Worm (Caenorhabditis elegans) whole organism, early embryonic: Measurements from ENCODE around the gene F25E5.1.

Source experiments
- B0310.2 ChIP-seq: sonication (generic microtip); optimal IDR thresholded peaks from 2 replicates; lab custom pipeline; 2016; ENCODE audit warnings: mild to moderate bottlenecking, missing genetic modification characterization, missing compliant biosample characterization
- F13C5.2 ChIP-seq: sonication (generic microtip); optimal IDR thresholded peaks from 2 replicates; lab custom pipeline; 2017; ENCODE audit warnings: mild to moderate bottlenecking, missing genetic modification characterization, inconsistent platforms, missing compliant biosample characterization
- aly-1 ChIP-seq: sonication (generic microtip); optimal IDR thresholded peaks from 2 replicates; lab custom pipeline; 2016; ENCODE audit warnings: missing genetic modification characterization, missing compliant biosample characterization
- ama-1 ChIP-seq: fragments of 150-350 bp; optimal IDR thresholded peaks from 2 replicates; lab custom pipeline; 2014
- ceh-13 ChIP-seq: fragments of 200-800 bp; sonication (Bioruptor generic); optimal IDR thresholded peaks from 2 replicates; lab custom pipeline; 2018; ENCODE audit warnings: mild to moderate bottlenecking, missing genetic modification characterization, missing compliant biosample characterization
- ceh-36 ChIP-seq: sonication (generic microtip); optimal IDR thresholded peaks from 2 replicates; lab custom pipeline; 2016; ENCODE audit warnings: missing genetic modification characterization, inconsistent platforms, missing compliant biosample characterization
- ets-7 ChIP-seq: sonication (generic microtip); optimal IDR thresholded peaks from 2 replicates; lab custom pipeline; 2016; ENCODE audit warnings: missing genotype, missing genetic modification characterization, missing compliant biosample characterization
- flt-1 ChIP-seq: fragments of 200-800 bp; sonication (Bioruptor generic); IDR thresholded peaks from 2 replicates; pipeline ENCODE4 v1.3.6; 2022; ENCODE audit warnings: missing genetic modification characterization, missing compliant biosample characterization
- hmbx-1 ChIP-seq: sonication (generic microtip); optimal IDR thresholded peaks from 2 replicates; lab custom pipeline; 2016; ENCODE audit warnings: mild to moderate bottlenecking, missing genetic modification characterization, missing compliant biosample characterization
- hmg-4 ChIP-seq: fragments of 200-800 bp; sonication (Bioruptor generic); optimal IDR thresholded peaks from 2 replicates; lab custom pipeline; 2018; ENCODE audit warnings: mild to moderate bottlenecking, missing genetic modification characterization, missing compliant biosample characterization
- hnd-1 ChIP-seq: sonication (generic microtip); optimal IDR thresholded peaks from 2 replicates; lab custom pipeline; 2016; ENCODE audit warnings: missing genetic modification characterization, missing compliant biosample characterization
- pes-1 ChIP-seq: fragments of 200-800 bp; sonication (Bioruptor generic); IDR thresholded peaks from 2 replicates; pipeline ENCODE4 v1.3.6; 2022; ENCODE audit warnings: missing genetic modification reagents, missing genetic modification characterization, missing compliant biosample characterization
- scrt-1 ChIP-seq: fragments of 200-800 bp; sonication (Bioruptor generic); IDR thresholded peaks from 2 replicates; pipeline ENCODE4 v1.3.6; 2022; ENCODE audit warnings: missing genetic modification characterization, missing compliant biosample characterization
- sea-1 ChIP-seq: fragments of 200-800 bp; sonication (Bioruptor generic); conservative IDR thresholded peaks from 2 replicates; pipeline ENCODE4 v1.3.6; 2022; ENCODE audit warnings: missing genetic modification characterization, missing compliant biosample characterization
- tbx-11 ChIP-seq: fragments of 200-800 bp; sonication (Bioruptor generic); IDR thresholded peaks from 2 replicates; pipeline ENCODE4 v1.3.6; 2022; ENCODE audit warnings: missing genetic modification characterization, missing compliant biosample characterization
- tbx-37 ChIP-seq: fragments of 200-800 bp; sonication (Bioruptor generic); conservative IDR thresholded peaks from 2 replicates; pipeline ENCODE4 v1.3.6; 2022; ENCODE audit warnings: missing genetic modification reagents, missing genetic modification characterization, missing compliant biosample characterization
- tra-4 ChIP-seq: sonication (generic microtip); optimal IDR thresholded peaks from 2 replicates; lab custom pipeline; 2017; ENCODE audit warnings: missing genetic modification characterization, missing compliant biosample characterization

The F25E5.1 gene

ce11 chrV:7454236-7454635, 11.4 kb upstream of the F25E5.1 start, which contains the start of gene try-8:
Gene try-8, minus strand, starts transcription at chrV:7454336.
- TF ChIP-seq tbx-37 (GFP tag; lab: Robert Waterston, UW) (no peak), tbx-11 (GFP tag; lab: Robert Waterston, UW) (no peak), ceh-36 (tag; lab: Kevin White, UChicago) (no peak), B0310.2 (no peak), hmg-4 (GFP tag; lab: Kevin White, UChicago) (no peak), F13C5.2 (no peak), ceh-13 (GFP tag; lab: Kevin White, UChicago) (no peak), hnd-1 (tag; lab: Kevin White, UChicago) (no peak), hmbx-1 (no peak), sea-1 (GFP tag; lab: Robert Waterston, UW) (no peak), scrt-1 (no peak), aly-1 (tag; lab: Kevin White, UChicago) (no peak), ama-1 (no peak), flt-1 (GFP tag; lab: Robert Waterston, UW) (no peak), ets-7 (tag; lab: Kevin White, UChicago) (no peak), tra-4 (tag; lab: Kevin White, UChicago) (no peak), pes-1 (GFP tag; lab: Robert Waterston, UW) (no peak)

ce11 chrV:7455008-7455407, 10.7 kb upstream of the F25E5.1 start, which contains the start of gene F25E5.2:
Gene F25E5.2, plus strand, starts transcription at chrV:7455308.
- TF ChIP-seq hmbx-1, result no peak
- TF ChIP-seq tbx-37 (GFP tag; lab: Robert Waterston, UW), result no peak
- TF ChIP-seq scrt-1, result no peak
- no peak for TF ChIP-seq tbx-11 (GFP tag; lab: Robert Waterston, UW)
- TF ChIP-seq tra-4 (tag; lab: Kevin White, UChicago), result no peak
- TF ChIP-seq F13C5.2, result no peak
- no peak for TF ChIP-seq flt-1 (GFP tag; lab: Robert Waterston, UW)
- no peak for TF ChIP-seq hmg-4 (GFP tag; lab: Kevin White, UChicago)
- TF ChIP-seq hnd-1 (tag; lab: Kevin White, UChicago), result no peak
- TF ChIP-seq ets-7 (tag; lab: Kevin White, UChicago), result no peak
- no peak for TF ChIP-seq ceh-36 (tag; lab: Kevin White, UChicago)
- TF ChIP-seq ceh-13 (GFP tag; lab: Kevin White, UChicago), result no peak
- TF ChIP-seq ama-1, result no peak
- no peak for TF ChIP-seq aly-1 (tag; lab: Kevin White, UChicago)
- TF ChIP-seq B0310.2, result no peak
- TF ChIP-seq pes-1 (GFP tag; lab: Robert Waterston, UW), result no peak
- no peak for TF ChIP-seq sea-1 (GFP tag; lab: Robert Waterston, UW)

- TF ChIP-seq hnd-1 (tag; lab: Kevin White, UChicago), result no peak
- no peak for TF ChIP-seq tra-4 (tag; lab: Kevin White, UChicago)
- no peak for TF ChIP-seq pes-1 (GFP tag; lab: Robert Waterston, UW)
- no peak for TF ChIP-seq tbx-11 (GFP tag; lab: Robert Waterston, UW)
- TF ChIP-seq ama-1, result no peak
- TF ChIP-seq aly-1 (tag; lab: Kevin White, UChicago), result no peak
- no peak for TF ChIP-seq B0310.2
- no peak for TF ChIP-seq hmg-4 (GFP tag; lab: Kevin White, UChicago)
- TF ChIP-seq tbx-37 (GFP tag; lab: Robert Waterston, UW), result no peak
- no peak for TF ChIP-seq flt-1 (GFP tag; lab: Robert Waterston, UW)
- no peak for TF ChIP-seq ets-7 (tag; lab: Kevin White, UChicago)
- no peak for TF ChIP-seq scrt-1
- TF ChIP-seq sea-1 (GFP tag; lab: Robert Waterston, UW), result no peak
- TF ChIP-seq ceh-36 (tag; lab: Kevin White, UChicago), result no peak
- TF ChIP-seq hmbx-1, result no peak
- no peak for TF ChIP-seq F13C5.2
- no peak for TF ChIP-seq ceh-13 (GFP tag; lab: Kevin White, UChicago)
Measured at ce11 chrV:7460898-7461297, 4.8 kb upstream of the F25E5.1 start, which contains the start of gene srh-92. Gene srh-92, minus strand, starts transcription at chrV:7460998.

ce11 chrV:7464696-7465095, 988 bp upstream of the F25E5.1 start, which contains the start of gene srh-89:
Gene srh-89, minus strand, starts transcription at chrV:7464796.
- TF ChIP-seq ceh-13 (GFP tag; lab: Kevin White, UChicago) (no peak), ama-1 (no peak), flt-1 (GFP tag; lab: Robert Waterston, UW) (no peak), tbx-11 (GFP tag; lab: Robert Waterston, UW) (no peak), scrt-1 (no peak), pes-1 (GFP tag; lab: Robert Waterston, UW) (no peak), hmbx-1 (no peak), B0310.2 (no peak), ets-7 (tag; lab: Kevin White, UChicago) (no peak), sea-1 (GFP tag; lab: Robert Waterston, UW) (no peak), hmg-4 (GFP tag; lab: Kevin White, UChicago) (no peak), F13C5.2 (no peak), hnd-1 (tag; lab: Kevin White, UChicago) (no peak), tbx-37 (GFP tag; lab: Robert Waterston, UW) (no peak), aly-1 (tag; lab: Kevin White, UChicago) (no peak), ceh-36 (tag; lab: Kevin White, UChicago) (no peak), tra-4 (tag; lab: Kevin White, UChicago) (no peak)

- TF ChIP-seq B0310.2, result no peak
- no peak for TF ChIP-seq hmbx-1
- no peak for TF ChIP-seq scrt-1
- no peak for TF ChIP-seq tra-4 (tag; lab: Kevin White, UChicago)
- TF ChIP-seq tbx-37 (GFP tag; lab: Robert Waterston, UW), result no peak
- TF ChIP-seq ets-7 (tag; lab: Kevin White, UChicago), result no peak
- TF ChIP-seq flt-1 (GFP tag; lab: Robert Waterston, UW), result no peak
- TF ChIP-seq F13C5.2, result no peak
- TF ChIP-seq tbx-11 (GFP tag; lab: Robert Waterston, UW), result no peak
- TF ChIP-seq ceh-13 (GFP tag; lab: Kevin White, UChicago), result no peak
- TF ChIP-seq ama-1, result no peak
- no peak for TF ChIP-seq pes-1 (GFP tag; lab: Robert Waterston, UW)
- TF ChIP-seq sea-1 (GFP tag; lab: Robert Waterston, UW), result no peak
- no peak for TF ChIP-seq hnd-1 (tag; lab: Kevin White, UChicago)
Measured at ce11 chrV:7472815-7473214, 7.1 kb downstream of the F25E5.1 start, which contains the start of gene str-28. Gene str-28, minus strand, starts transcription at chrV:7472915.

- TF ChIP-seq hmbx-1 (no peak), hnd-1 (tag; lab: Kevin White, UChicago) (no peak), ceh-13 (GFP tag; lab: Kevin White, UChicago) (no peak), flt-1 (GFP tag; lab: Robert Waterston, UW) (no peak), tbx-37 (GFP tag; lab: Robert Waterston, UW) (no peak), sea-1 (GFP tag; lab: Robert Waterston, UW) (no peak)
Measured at ce11 chrV:7476766-7477165, 11.1 kb downstream of the F25E5.1 start, which contains the start of gene srh-125. Gene srh-125, minus strand, starts transcription at chrV:7476866.
